Worm (Caenorhabditis elegans) whole organism, mixed stage, embryonic: Measurements from ENCODE around the gene fbxa-100.

Source experiments
- ceh-39 ChIP-seq: fragments of 150-350 bp; optimal IDR thresholded peaks from 2 replicates; lab custom pipeline; 2014; ENCODE audit warnings: missing biosample characterization, missing genetic modification characterization
- ces-1 ChIP-seq: fragments of 150-350 bp; optimal IDR thresholded peaks from 2 replicates; lab custom pipeline; 2014; ENCODE audit warnings: missing biosample characterization, missing genetic modification reagents, missing genetic modification characterization
- cnd-1 ChIP-seq: fragments of 200-800 bp; sonication (Bioruptor generic); optimal IDR thresholded peaks from 2 replicates; lab custom pipeline; 2018; ENCODE audit warnings: mild to moderate bottlenecking, missing genetic modification characterization, missing compliant biosample characterization
- ham-2 ChIP-seq: fragments of 200-800 bp; sonication (Bioruptor generic); optimal IDR thresholded peaks from 2 replicates; lab custom pipeline; 2018; ENCODE audit warnings: mild to moderate bottlenecking, missing genetic modification characterization, missing compliant biosample characterization
- lin-13 ChIP-seq: fragments of 150-350 bp; optimal IDR thresholded peaks from 2 replicates; lab custom pipeline; 2014; ENCODE audit warnings: missing biosample characterization, missing genetic modification characterization
- lin-32 ChIP-seq: fragments of 200-800 bp; sonication (Bioruptor generic); optimal IDR thresholded peaks from 2 replicates; lab custom pipeline; 2018; ENCODE audit warnings: mild to moderate bottlenecking, missing genetic modification characterization, missing compliant biosample characterization
- lsy-2 ChIP-seq: fragments of 150-350 bp; optimal IDR thresholded peaks from 2 replicates; lab custom pipeline; 2014; ENCODE audit warnings: missing biosample characterization, missing genetic modification characterization
- nhr-12 ChIP-seq: fragments of 150-350 bp; optimal IDR thresholded peaks from 2 replicates; lab custom pipeline; 2014; ENCODE audit warnings: missing biosample characterization, missing genetic modification characterization
- nhr-237 ChIP-seq: fragments of 150-350 bp; optimal IDR thresholded peaks from 2 replicates; lab custom pipeline; 2014; ENCODE audit warnings: missing biosample characterization, missing genetic modification characterization
- pha-4 ChIP-seq: fragments of 150-350 bp; optimal IDR thresholded peaks from 2 replicates; lab custom pipeline; 2018; ENCODE audit warnings: missing biosample characterization, missing genetic modification reagents, missing genetic modification characterization
- unc-39 ChIP-seq: fragments of 150-350 bp; optimal IDR thresholded peaks from 2 replicates; lab custom pipeline; 2014; ENCODE audit warnings: missing biosample characterization, missing genetic modification characterization
- unc-62 ChIP-seq: fragments of 150-350 bp; optimal IDR thresholded peaks from 2 replicates; lab custom pipeline; 2014; ENCODE audit warnings: missing biosample characterization, missing genetic modification reagents, missing genetic modification characterization
- ztf-11 ChIP-seq: fragments of 150-350 bp; optimal IDR thresholded peaks from 2 replicates; lab custom pipeline; 2014; ENCODE audit warnings: missing biosample characterization, missing genetic modification characterization

- TF ChIP-seq ham-2 (GFP tag; lab: Kevin White, UChicago) (no peak), unc-39 (tag; lab: Kevin White, UChicago) (no peak), unc-62 (no peak), cnd-1 (no peak), lin-32 (GFP tag; lab: Kevin White, UChicago) (no peak), lin-13 (tag; lab: Kevin White, UChicago) (no peak), ztf-11 (tag; lab: Kevin White, UChicago) (no peak), ces-1 (no peak), nhr-12 (no peak), pha-4 (tag; lab: Kevin White, UChicago) (no peak), ceh-39 (no peak), lsy-2 (tag; lab: Kevin White, UChicago) (no peak), nhr-237 (tag; lab: Kevin White, UChicago) (no peak)
These were observed 9.3 kb upstream of the fbxa-100 start, which contains the start of gene nhr-176 for ce11 chrV:16071167-16071566.
